Worm (Caenorhabditis elegans): ENCODE data around the gene cdh-4.

The cdh-4 gene

DNA sequence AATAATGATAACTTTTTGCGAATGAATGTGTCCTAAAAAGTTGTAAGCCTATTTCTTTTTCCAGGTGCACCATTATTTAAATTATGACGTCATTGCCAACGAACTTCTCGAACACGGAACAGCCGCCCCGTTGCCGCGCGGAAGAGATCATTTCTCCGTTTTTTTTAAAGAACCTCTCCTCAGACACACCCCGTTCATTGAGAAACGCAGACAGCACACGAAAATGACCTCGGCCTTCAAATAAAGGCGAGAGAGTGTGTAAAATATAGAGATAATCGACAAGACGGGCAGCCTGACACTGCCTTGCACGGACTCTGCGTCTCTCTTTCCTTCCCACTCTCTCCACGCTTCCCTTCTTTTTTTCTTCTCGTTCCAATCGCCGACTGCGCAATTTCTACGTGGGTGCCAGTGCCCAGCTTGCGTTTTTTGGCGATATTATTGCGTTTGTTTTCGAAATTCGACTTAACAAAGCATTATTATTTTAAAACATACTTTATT is 40.3 kb downstream of the cdh-4 start (continued):
- TF ChIP-seq Y105C5A.15 (GFP tag; IDR thresholded peaks at IDR 0.05) (no peak), unc-39 (tag; optimal IDR thresholded peaks at IDR 0.05) (no peak), lim-7 (GFP tag; IDR thresholded peaks at IDR 0.05) (no peak), madf-5 (GFP tag; IDR thresholded peaks at IDR 0.05) (no peak), nhr-237 (tag; optimal IDR thresholded peaks at IDR 0.05) (no peak), mdl-1 (tag; optimal IDR thresholded peaks at IDR 0.05) (peak; percentile 47 to 63), hlh-11 (tag; optimal IDR thresholded peaks at IDR 0.05) (peak; percentile 95), F26F4.8 (GFP tag; conservative IDR thresholded peaks at IDR 0.05) (no peak), daf-19 (GFP tag; conservative IDR thresholded peaks at IDR 0.05) (no peak), nhr-76 (tag; optimal IDR thresholded peaks at IDR 0.05) (no peak), Y48G9A.11 (GFP tag; IDR thresholded peaks at IDR 0.05) (no peak), hlh-30 (tag; optimal IDR thresholded peaks at IDR 0.05; ENCODE audit: insufficient read depth) (peak; percentile 84), gei-8 (GFP tag; optimal IDR thresholded peaks at IDR 0.05) (peak; percentile 8), ceh-32 (tag; optimal IDR thresholded peaks at IDR 0.05; ENCODE audit: poor library complexity) (no peak), mes-2 (tag; optimal IDR thresholded peaks at IDR 0.05; ENCODE audit: poor library complexity, severe bottlenecking) (peak; percentile 66), sdz-12 (GFP tag; optimal IDR thresholded peaks at IDR 0.05) (no peak), tra-1 (GFP tag; IDR thresholded peaks at IDR 0.05) (0 out of 2 replicates have a peak, but pooled peaks have one; percentile 58), mxl-3 (GFP tag; optimal IDR thresholded peaks at IDR 0.05) (peak; percentile 90), T20F7.1 (GFP tag; optimal IDR thresholded peaks at IDR 0.05) (no peak), nhr-10 (tag; optimal IDR thresholded peaks at IDR 0.05) (peak; percentile 21), ZK546.5 (tag; optimal IDR thresholded peaks at IDR 0.05) (no peak), spr-1 (tag; optimal IDR thresholded peaks at IDR 0.05) (peak; percentile 31), egl-43 (GFP tag; IDR thresholded peaks at IDR 0.05) (peak; percentile 79), ceh-20 (GFP tag; IDR thresholded peaks at IDR 0.05) (0 out of 2 replicates have a peak, but pooled peaks have one; percentile 26), cey-2 (tag; optimal IDR thresholded peaks at IDR 0.05; ENCODE audit: borderline replicate concordance, insufficient read depth) (no peak), D1046.2 (GFP tag; IDR thresholded peaks at IDR 0.05) (no peak), set-16 (GFP tag; IDR thresholded peaks at IDR 0.05) (peak; percentile 67), duxl-1 (tag; optimal IDR thresholded peaks at IDR 0.05; ENCODE audit: poor library complexity) (peak; percentile 63), fkh-10 (GFP tag; optimal IDR thresholded peaks at IDR 0.05) (no peak), daf-8 (GFP tag; IDR thresholded peaks at IDR 0.05) (no peak), ztf-7 (tag; optimal IDR thresholded peaks at IDR 0.05) (no peak), nhr-111 (GFP tag; optimal IDR thresholded peaks at IDR 0.05) (no peak), madf-9 (GFP tag; conservative IDR thresholded peaks at IDR 0.05) (peak; percentile 91), Y75B8A.6 (GFP tag; IDR thresholded peaks at IDR 0.05) (no peak), nhr-42 (GFP tag; IDR thresholded peaks at IDR 0.05) (no peak), lin-1 (GFP tag; IDR thresholded peaks at IDR 0.05) (peak; percentile 66; the same call in 1 of the 2 replicates), pqm-1 (tag; optimal IDR thresholded peaks at IDR 0.05) (peak; percentile 26), lin-13 (GFP tag; optimal IDR thresholded peaks at IDR 0.05) (no peak), ces-1 (GFP tag; optimal IDR thresholded peaks at IDR 0.05) (no peak), tag-97 (GFP tag; IDR thresholded peaks at IDR 0.05) (no peak), nhr-28 (tag; optimal IDR thresholded peaks at IDR 0.05) (peak; percentile 75), nhr-25 (tag; optimal IDR thresholded peaks at IDR 0.05; ENCODE audit: borderline replicate concordance, insufficient read depth) (peak; percentile 91), vab-7 (GFP tag; IDR thresholded peaks at IDR 0.05) (0 out of 2 replicates have a peak, but pooled peaks have one; percentile 30), ztf-11 (tag; optimal IDR thresholded peaks at IDR 0.05) (no peak), daf-12 (tag; optimal IDR thresholded peaks at IDR 0.05) (no peak), unc-62 (GFP tag; optimal IDR thresholded peaks at IDR 0.05 in 1 of 2) (peak in 1 of 2 experiments; percentile 86), unc-62 (tag; optimal IDR thresholded peaks at IDR 0.05) (no peak), aly-2 (tag; optimal IDR thresholded peaks at IDR 0.05) (no peak), lsy-2 (tag; optimal IDR thresholded peaks at IDR 0.05) (peak; percentile 74 to 79), skn-1 (tag; optimal IDR thresholded peaks at IDR 0.05) (no peak), zip-11 (GFP tag; IDR thresholded peaks at IDR 0.05) (no peak)

Measured in whole organism, L4 larva.